Fruit fly (Drosophila melanogaster) S2 (cell line): ENCODE results near the gene CG5727.

Experiments
- CG8478 ChIP-seq: fragments of >200 bp; optimal IDR thresholded peaks from 2 replicates; lab custom pipeline; 2018
- CTCF ChIP-seq, 2 experiments: fragments of >200 bp; optimal IDR thresholded peaks; 2 replicates each; lab custom pipeline; 2018

dm6 chr2L:10232152-10232816, 21.8 kb upstream of the CG5727 start, which contains the start of gene eEF1delta:
- TF ChIP-seq CTCF (optimal IDR thresholded peaks at IDR 0.05; lab: Kevin White, UChicago) (no peak), CG8478 (lab: Kevin White, UChicago) (no peak)
